Worm (Caenorhabditis elegans) whole organism, early embryonic: Measurements from ENCODE around the gene F28H6.8.

Experiments
- aly-1 ChIP-seq: sonication (generic microtip); optimal IDR thresholded peaks from 2 replicates; lab custom pipeline; 2016; ENCODE audit warnings: missing genetic modification characterization, missing compliant biosample characterization
- ama-1 ChIP-seq: fragments of 150-350 bp; optimal IDR thresholded peaks from 2 replicates; lab custom pipeline; 2014
- ets-7 ChIP-seq: sonication (generic microtip); optimal IDR thresholded peaks from 2 replicates; lab custom pipeline; 2016; ENCODE audit warnings: missing genotype, missing genetic modification characterization, missing compliant biosample characterization
- hmbx-1 ChIP-seq: sonication (generic microtip); optimal IDR thresholded peaks from 2 replicates; lab custom pipeline; 2016; ENCODE audit warnings: mild to moderate bottlenecking, missing genetic modification characterization, missing compliant biosample characterization
- pes-1 ChIP-seq: fragments of 200-800 bp; sonication (Bioruptor generic); IDR thresholded peaks from 2 replicates; pipeline ENCODE4 v1.3.6; 2022; ENCODE audit warnings: missing genetic modification reagents, missing genetic modification characterization, missing compliant biosample characterization
- sea-1 ChIP-seq: fragments of 200-800 bp; sonication (Bioruptor generic); conservative IDR thresholded peaks from 2 replicates; pipeline ENCODE4 v1.3.6; 2022; ENCODE audit warnings: missing genetic modification characterization, missing compliant biosample characterization

DNA sequence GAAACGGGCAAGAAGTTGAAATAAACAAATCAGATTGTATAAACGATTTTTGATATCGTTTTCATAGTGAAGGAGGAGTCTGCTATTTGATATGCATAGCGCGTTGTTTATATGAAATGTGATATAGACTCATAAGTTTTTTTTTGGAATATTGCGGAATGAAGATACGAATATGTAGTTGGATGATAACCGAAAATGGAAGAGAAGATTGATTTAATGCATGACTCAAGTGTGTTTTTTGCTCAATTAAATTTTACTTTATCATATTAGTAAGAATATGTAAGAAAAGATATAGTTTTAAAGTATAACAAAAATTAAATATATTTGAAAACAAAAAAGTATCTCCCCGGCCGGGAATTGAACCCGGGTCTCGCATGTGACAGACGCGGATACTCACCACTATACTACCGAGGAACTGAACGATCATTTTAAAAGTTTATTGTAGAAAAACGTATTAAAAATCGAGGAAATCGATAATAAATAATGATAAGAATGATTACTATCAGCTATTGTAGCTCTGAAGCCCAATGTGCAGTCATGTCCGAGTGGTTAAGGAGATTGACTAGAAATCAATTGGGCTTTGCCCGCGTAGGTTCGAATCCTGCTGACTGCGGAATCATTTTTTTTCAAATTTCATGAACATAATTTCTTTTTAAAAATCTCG is 27.7 kb upstream of the F28H6.8 start, which contains the start of gene lgc-25:
- TF ChIP-seq pes-1 = no peak
- no peak for TF ChIP-seq hmbx-1 (tag; lab: Kevin White, UChicago)
- no peak for TF ChIP-seq ets-7 (tag; lab: Kevin White, UChicago)
- no peak for TF ChIP-seq aly-1 (tag; lab: Kevin White, UChicago)
- TF ChIP-seq sea-1 = no peak
- TF ChIP-seq ama-1 (lab: Kevin White, UChicago) = no peak
